Fruit fly (Drosophila melanogaster) Kc167 (cell line): ENCODE measurements around the gene CG5886.

Experiments used
- Sin3A ChIP-seq: fragments of >200 bp; optimal IDR thresholded peaks from 2 replicates; lab custom pipeline; 2018; ENCODE audit warnings: missing external identifiers
- h ChIP-seq: fragments of >200 bp; optimal IDR thresholded peaks from 3 replicates; lab custom pipeline; 2018; ENCODE audit warnings: missing external identifiers
- psq ChIP-seq: fragments of >200 bp; optimal IDR thresholded peaks from 2 replicates; lab custom pipeline; 2017; ENCODE audit warnings: missing external identifiers
- ttk ChIP-seq: sonication (Bioruptor generic); optimal IDR thresholded peaks from 2 replicates; lab custom pipeline; 2017; ENCODE audit warnings: missing external identifiers

DNA sequence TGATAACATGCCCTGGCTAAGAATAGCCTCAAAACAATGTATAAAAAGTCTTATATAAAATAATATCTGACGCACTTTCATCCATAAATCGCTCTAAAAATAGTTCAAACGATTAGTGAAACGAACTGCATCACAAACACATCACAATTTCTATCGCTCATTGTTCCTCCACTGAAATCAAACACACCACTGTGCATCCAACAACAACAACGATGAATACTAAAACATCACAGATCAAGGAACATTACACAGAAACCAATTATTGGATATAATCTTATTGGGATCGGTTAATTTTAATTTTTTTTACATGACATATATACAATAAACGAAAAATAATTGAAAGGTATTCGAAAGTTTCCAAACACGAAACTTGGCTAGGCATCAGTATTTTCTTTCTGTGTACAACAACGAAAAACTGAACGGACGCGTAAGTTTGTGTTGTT lies 27.9 kb downstream of the CG5886 start:
- no peak for TF ChIP-seq psq (lab: Kevin White, UChicago)
- no peak for TF ChIP-seq ttk (lab: Kevin White, UChicago)
- TF ChIP-seq Sin3A (lab: Kevin White, UChicago): no peak
- TF ChIP-seq h (lab: Kevin White, UChicago): no peak
